Worm (Caenorhabditis elegans) whole organism, L2 larva: ENCODE results near the gene dod-24.

ENCODE experiments used
- C34F6.9 ChIP-seq: fragments of 150-350 bp; optimal IDR thresholded peaks from 2 replicates; lab custom pipeline; 2014; ENCODE audit warnings: missing biosample characterization, missing genetic modification characterization
- F13H6.1 ChIP-seq: sonication (generic microtip); optimal IDR thresholded peaks from 2 replicates; lab custom pipeline; 2016; ENCODE audit warnings: missing genetic modification characterization, missing compliant biosample characterization
- Y55F3AM.14 ChIP-seq: fragments of 200-800 bp; sonication (Bioruptor generic); optimal IDR thresholded peaks from 2 replicates; lab custom pipeline; 2018; ENCODE audit warnings: mild to moderate bottlenecking, missing genetic modification characterization, missing compliant biosample characterization
- ZK546.5 ChIP-seq: sonication (generic microtip); optimal IDR thresholded peaks from 2 replicates; lab custom pipeline; 2017; ENCODE audit warnings: missing biosample characterization, missing genetic modification characterization
- aly-2 ChIP-seq: fragments of 150-350 bp; optimal IDR thresholded peaks from 2 replicates; lab custom pipeline; 2014; ENCODE audit warnings: missing biosample characterization, missing genetic modification characterization
- ama-1 ChIP-seq: fragments of 150-350 bp; optimal IDR thresholded peaks from 2 replicates; lab custom pipeline; 2018; ENCODE audit warnings: inconsistent platforms
- blmp-1 ChIP-seq: sonication (generic microtip); optimal IDR thresholded peaks from 2 replicates; lab custom pipeline; 2017; ENCODE audit warnings: missing genetic modification characterization, mild to moderate bottlenecking, missing compliant biosample characterization, antibody characterized with exemption, moderate library complexity; ENCODE audit not compliant: insufficient read depth
- ceh-82 ChIP-seq: fragments of 150-350 bp; optimal IDR thresholded peaks from 2 replicates; lab custom pipeline; 2014; ENCODE audit warnings: missing biosample characterization, missing genetic modification characterization
- crh-2 ChIP-seq: sonication (generic microtip); optimal IDR thresholded peaks from 2 replicates; lab custom pipeline; 2017; ENCODE audit warnings: missing biosample characterization, missing genetic modification characterization
- elt-1 ChIP-seq: fragments of 150-350 bp; optimal IDR thresholded peaks from 2 replicates; lab custom pipeline; 2014; ENCODE audit warnings: missing biosample characterization, missing genetic modification characterization
- elt-3 ChIP-seq: sonication (generic microtip); optimal IDR thresholded peaks from 2 replicates; lab custom pipeline; 2017; ENCODE audit warnings: missing biosample characterization, missing genetic modification characterization
- fos-1 ChIP-seq: fragments of 150-350 bp; optimal IDR thresholded peaks from 2 replicates; lab custom pipeline; 2014; ENCODE audit warnings: missing biosample characterization, missing genetic modification characterization
- gmeb-1 ChIP-seq: fragments of 150-350 bp; optimal IDR thresholded peaks from 2 replicates; lab custom pipeline; 2014; ENCODE audit warnings: missing biosample characterization, missing genetic modification characterization
- lin-11 ChIP-seq: fragments of 150-350 bp; sonication (generic microtip); optimal IDR thresholded peaks from 2 replicates; lab custom pipeline; 2014; ENCODE audit warnings: missing biosample characterization, missing genetic modification characterization, inconsistent platforms, mixed read lengths
- lin-39 ChIP-seq: fragments of 150-350 bp; optimal IDR thresholded peaks from 2 replicates; lab custom pipeline; 2014; ENCODE audit warnings: missing biosample characterization, missing genetic modification reagents, missing genetic modification characterization
- lsy-2 ChIP-seq, 2 experiments: fragments of 150-350 bp in 1 of 2; sonication (generic microtip) in 1 of 2; optimal IDR thresholded peaks; 2 replicates each; lab custom pipeline; 2014 to 2017; ENCODE audit warnings: missing biosample characterization in 2 of 2, missing genetic modification characterization in 2 of 2
- mab-5 ChIP-seq: fragments of 150-350 bp; optimal IDR thresholded peaks from 2 replicates; lab custom pipeline; 2014; ENCODE audit warnings: missing biosample characterization, missing genetic modification characterization
- nhr-11 ChIP-seq: fragments of 150-350 bp; optimal IDR thresholded peaks from 2 replicates; lab custom pipeline; 2014; ENCODE audit warnings: missing biosample characterization, missing genetic modification characterization
- nhr-129 ChIP-seq: fragments of 150-350 bp; optimal IDR thresholded peaks from 2 replicates; lab custom pipeline; 2014; ENCODE audit warnings: missing biosample characterization, missing genetic modification characterization
- nhr-21 ChIP-seq: fragments of 150-350 bp; optimal IDR thresholded peaks from 2 replicates; lab custom pipeline; 2014; ENCODE audit warnings: missing biosample characterization, missing genetic modification characterization
- nhr-237 ChIP-seq: fragments of 150-350 bp; optimal IDR thresholded peaks from 2 replicates; lab custom pipeline; 2014; ENCODE audit warnings: missing biosample characterization, missing genetic modification characterization
- nhr-6 ChIP-seq: fragments of 150-350 bp; optimal IDR thresholded peaks from 2 replicates; lab custom pipeline; 2014; ENCODE audit warnings: missing biosample characterization, missing genetic modification characterization
- peb-1 ChIP-seq: fragments of 150-350 bp; optimal IDR thresholded peaks from 2 replicates; lab custom pipeline; 2014; ENCODE audit warnings: missing biosample characterization, missing genetic modification characterization
- sem-4 ChIP-seq: fragments of 150-350 bp; optimal IDR thresholded peaks from 2 replicates; lab custom pipeline; 2014; ENCODE audit warnings: missing biosample characterization, missing genetic modification reagents, missing genetic modification characterization
- sma-9 ChIP-seq, 2 experiments: fragments of 150-350 bp in 1 of 2; sonication (generic microtip) in 1 of 2; optimal IDR thresholded peaks; 2 replicates each; lab custom pipeline; 2014 to 2016; ENCODE audit warnings: missing genetic modification characterization in 2 of 2, mild to moderate bottlenecking in 1 of 2, missing biosample characterization in 1 of 2, missing compliant biosample characterization in 1 of 2, missing genetic modification reagents in 1 of 2, moderate library complexity in 1 of 2
- unc-39 ChIP-seq: fragments of 150-350 bp; optimal IDR thresholded peaks from 2 replicates; lab custom pipeline; 2014; ENCODE audit warnings: missing biosample characterization, missing genetic modification characterization
- unc-62 ChIP-seq: fragments of 150-350 bp; optimal IDR thresholded peaks from 2 replicates; lab custom pipeline; 2014; ENCODE audit warnings: missing biosample characterization, missing genetic modification reagents, missing genetic modification characterization
- ztf-4 ChIP-seq: fragments of 150-350 bp; optimal IDR thresholded peaks from 2 replicates; lab custom pipeline; 2014; ENCODE audit warnings: missing biosample characterization, missing genetic modification characterization

The dod-24 gene

DNA sequence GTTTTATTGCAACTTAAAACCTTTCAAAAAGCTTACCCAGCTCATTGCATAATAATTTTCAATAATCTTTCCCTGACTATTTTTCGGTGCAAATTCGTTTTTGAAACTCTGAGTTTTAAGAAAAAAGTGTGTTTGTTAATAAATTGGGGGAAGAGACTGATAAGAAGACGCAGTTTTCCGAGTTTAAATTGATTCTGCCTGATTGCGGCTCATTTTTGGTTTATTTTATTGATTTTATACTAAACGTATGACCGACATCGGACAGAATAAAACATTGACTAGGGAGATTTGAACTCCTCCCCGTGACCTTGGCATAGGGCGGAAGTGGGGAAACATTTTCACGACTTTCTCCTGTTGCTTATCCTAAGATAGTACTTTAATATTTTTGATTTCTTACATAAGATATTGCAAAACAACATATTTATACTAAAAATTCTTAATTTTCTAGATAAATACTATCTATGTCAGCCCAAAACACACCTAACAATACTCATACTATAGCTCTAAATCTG is 44.7 kb downstream of the dod-24 start, which contains the start of gene K08D8.7:
Gene K08D8.7 (plus strand): TSS at position 462 of the 512 bp plus-strand sequence.
- TF ChIP-seq unc-62 (GFP tag; lab: Kevin White, UChicago) = no peak
- TF ChIP-seq fos-1 (tag; lab: Kevin White, UChicago) = peak; percentile 70
- no peak for TF ChIP-seq ZK546.5
- TF ChIP-seq mab-5 (tag; lab: Kevin White, UChicago) = no peak

- TF ChIP-seq aly-2 (tag; lab: Kevin White, UChicago) (no peak), Y55F3AM.14 (GFP tag; lab: Kevin White, UChicago) (no peak), nhr-129 (no peak), elt-3 (tag; lab: Kevin White, UChicago) (no peak), sem-4 (tag; lab: Kevin White, UChicago) (no peak), nhr-11 (no peak), fos-1 (tag; lab: Kevin White, UChicago) (no peak), lin-11 (tag; lab: Kevin White, UChicago) (no peak), lin-39 (tag; lab: Kevin White, UChicago) (no peak)
Observed at ce11 chrIV:12894996-12895395, 46.2 kb downstream of the dod-24 start, which contains the start of gene K08D8.11. Gene K08D8.11 (plus strand): TSS chrIV:12895296.

DNA sequence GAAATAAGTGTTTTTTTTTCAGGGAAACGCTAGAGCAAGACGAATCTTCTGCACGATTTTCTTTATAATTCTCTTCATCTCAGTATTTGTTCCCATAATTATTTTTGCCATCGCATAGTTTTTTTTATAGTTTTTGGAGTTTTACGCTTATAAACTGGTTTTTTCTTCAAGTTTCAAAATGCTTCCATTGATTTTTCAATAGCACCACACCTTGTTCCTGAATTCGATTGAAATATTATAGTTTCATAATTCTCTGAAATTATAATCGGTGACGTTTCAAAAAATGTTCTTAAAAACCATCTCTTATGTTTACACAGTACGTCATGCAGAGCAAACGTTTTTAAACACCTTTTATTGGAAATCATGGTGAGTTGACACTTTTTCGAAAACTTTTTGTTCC is 48.0 kb downstream of the dod-24 start, which contains the start of gene K08D8.12:
Gene K08D8.12 (plus strand): TSS at position 301 of the 400 bp plus-strand sequence.
- no peak for TF ChIP-seq peb-1 (tag; lab: Kevin White, UChicago)
- TF ChIP-seq ama-1 (lab: Kevin White, UChicago) = no peak
- TF ChIP-seq elt-1 (tag; lab: Kevin White, UChicago) = no peak
- no peak for TF ChIP-seq unc-39 (tag; lab: Kevin White, UChicago)
- TF ChIP-seq F13H6.1 (tag; lab: Kevin White, UChicago) = no peak
- TF ChIP-seq lsy-2 (tag; optimal IDR thresholded peaks at IDR 0.05; lab: Kevin White, UChicago) = no peak
- no peak for TF ChIP-seq ztf-4 (tag; lab: Kevin White, UChicago)
- no peak for TF ChIP-seq C34F6.9 (tag; lab: Kevin White, UChicago)
- no peak for TF ChIP-seq sma-9 (GFP tag; optimal IDR thresholded peaks at IDR 0.05; lab: Kevin White, UChicago)
- no peak for TF ChIP-seq sma-9 (tag; optimal IDR thresholded peaks at IDR 0.05; lab: Kevin White, UChicago)
- no peak for TF ChIP-seq ceh-82 (tag; lab: Kevin White, UChicago)
- no peak for TF ChIP-seq nhr-237 (tag; lab: Kevin White, UChicago)
- TF ChIP-seq crh-2 = no peak
- TF ChIP-seq blmp-1 (tag; lab: Kevin White, UChicago) = no peak
- TF ChIP-seq ZK546.5 = no peak
- no peak for TF ChIP-seq nhr-21 (tag; lab: Kevin White, UChicago)
- TF ChIP-seq, all 48 proteins: peak for 0

DNA sequence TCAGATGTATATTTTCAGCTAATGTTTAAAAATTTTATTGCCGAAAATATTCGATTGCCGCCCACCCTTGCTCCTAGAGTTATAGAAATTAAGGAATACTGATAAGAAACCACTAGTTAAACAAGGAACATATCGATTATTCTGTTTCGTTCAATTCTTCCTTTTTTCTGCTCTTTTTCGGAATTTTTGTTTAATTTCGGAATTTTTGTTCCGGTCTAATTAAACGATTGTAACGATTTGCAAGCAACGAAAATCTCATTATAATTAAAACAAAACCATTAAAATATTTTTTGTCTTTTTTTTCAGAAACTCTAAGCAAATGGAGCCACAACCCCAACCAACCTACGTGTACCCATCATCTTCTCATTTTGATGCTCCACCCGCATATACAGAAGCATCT is 49.0 kb downstream of the dod-24 start, which contains the start of gene K08D8.1:
Gene K08D8.1 (plus strand): TSS at position 301 of the 400 bp plus-strand sequence.
- no peak for TF ChIP-seq ama-1 (lab: Kevin White, UChicago)

- TF ChIP-seq sma-9 (GFP tag; optimal IDR thresholded peaks at IDR 0.05; lab: Kevin White, UChicago) (peak; percentile 89), sma-9 (tag; optimal IDR thresholded peaks at IDR 0.05; lab: Kevin White, UChicago) (no peak), mab-5 (tag; lab: Kevin White, UChicago) (no peak), fos-1 (tag; lab: Kevin White, UChicago) (peak; percentile 45), sem-4 (tag; lab: Kevin White, UChicago) (no peak)
- TF ChIP-seq, all 48 proteins: peak for 2
Observed at ce11 chrIV:12891080-12891479, 50.1 kb downstream of the dod-24 start.

- TF ChIP-seq nhr-6 (no peak), sma-9 (GFP tag; optimal IDR thresholded peaks at IDR 0.05; lab: Kevin White, UChicago) (peak; percentile 70), sma-9 (tag; optimal IDR thresholded peaks at IDR 0.05; lab: Kevin White, UChicago) (no peak), gmeb-1 (tag; lab: Kevin White, UChicago) (peak; percentile 15), fos-1 (tag; lab: Kevin White, UChicago) (peak; percentile 96)
Observed at ce11 chrIV:12890445-12890844, 50.7 kb downstream of the dod-24 start, which contains the start of gene K08D8.6. Gene K08D8.6 (minus strand): TSS chrIV:12890508.
